Worm (Caenorhabditis elegans): Measurements from ENCODE around the gene sftb-6.

DNA sequence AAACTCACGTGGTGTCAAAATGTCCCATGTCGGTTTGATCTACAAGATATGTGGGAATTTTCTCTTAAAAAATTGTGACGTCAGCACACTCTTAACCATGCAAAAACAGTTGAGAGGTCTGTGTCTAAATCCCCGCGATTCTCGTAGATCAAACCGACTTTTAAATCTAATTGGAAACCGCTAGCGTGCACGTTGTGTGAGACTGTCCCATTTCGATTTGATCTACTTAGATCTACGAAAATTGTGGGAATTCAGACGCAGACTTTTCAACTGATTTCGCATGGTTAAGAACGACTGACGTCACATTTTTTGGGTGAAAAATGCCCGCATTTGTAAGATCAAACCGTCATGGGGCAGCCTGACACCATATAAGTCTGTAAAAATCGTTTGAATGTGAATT, 40.3 kb upstream of the sftb-6 start:
- no peak for TF ChIP-seq ceh-27 (GFP tag; optimal IDR thresholded peaks at IDR 0.05)
- no peak for TF ChIP-seq hmg-20 (GFP tag; IDR thresholded peaks at IDR 0.05)
- no peak for TF ChIP-seq F22D6.2 (tag; optimal IDR thresholded peaks at IDR 0.05)
- no peak for TF ChIP-seq dox-1 (GFP tag; IDR thresholded peaks at IDR 0.05)
- TF ChIP-seq B0035.1 (tag; optimal IDR thresholded peaks at IDR 0.05) = no peak
- no peak for TF ChIP-seq snpc-4 (GFP tag; optimal IDR thresholded peaks at IDR 0.05)
- no peak for TF ChIP-seq snpc-4 (tag; optimal IDR thresholded peaks at IDR 0.05)
- TF ChIP-seq F49E8.2 (tag; optimal IDR thresholded peaks at IDR 0.05; ENCODE audit: insufficient read depth) = no peak
- no peak for TF ChIP-seq lin-35 (GFP tag; optimal IDR thresholded peaks at IDR 0.05)
- no peak for TF ChIP-seq madf-3 (GFP tag; IDR thresholded peaks at IDR 0.05)
- TF ChIP-seq F23B12.7 (tag; optimal IDR thresholded peaks at IDR 0.05; ENCODE audit: insufficient read depth) = no peak
- TF ChIP-seq Y79H2A.3 (GFP tag; conservative IDR thresholded peaks at IDR 0.05) = no peak
- TF ChIP-seq ccch-3 (GFP tag; optimal IDR thresholded peaks at IDR 0.05) = no peak

Measured in whole organism, young adult.